Fruit fly (Drosophila melanogaster) S2 (cell line): ENCODE results near the gene cona.

Experiments
- CG8478 ChIP-seq: fragments of >200 bp; optimal IDR thresholded peaks from 2 replicates; lab custom pipeline; 2018
- CTCF ChIP-seq, 2 experiments: fragments of >200 bp; optimal IDR thresholded peaks; 2 replicates each; lab custom pipeline; 2018

DNA sequence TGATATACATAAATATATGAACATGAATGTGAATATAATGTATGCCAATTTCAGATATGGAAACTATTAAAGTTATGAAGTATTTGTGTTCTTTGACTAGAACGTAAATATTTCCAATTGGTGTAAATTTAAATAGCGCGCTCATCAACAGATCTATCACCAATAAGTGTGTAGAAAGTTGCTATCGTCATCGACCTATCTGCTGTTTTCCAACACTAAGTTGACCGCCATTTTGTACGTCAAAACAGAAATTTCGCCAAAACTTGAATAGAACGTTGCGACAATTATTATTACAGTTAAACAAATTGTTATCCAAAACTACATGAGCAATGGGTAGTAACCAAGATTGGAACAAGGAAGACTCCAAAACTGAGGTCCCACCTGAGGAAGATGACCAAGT, at the start of gene cona:
- TF ChIP-seq CG8478 (lab: Kevin White, UChicago) (no peak), CTCF (optimal IDR thresholded peaks at IDR 0.05; lab: Kevin White, UChicago) (no peak)
